Fruit fly (Drosophila melanogaster) whole organism, embryonic: ENCODE results near the gene MESR6.

Experiments
- B-H1 ChIP-seq: fragments of 200-800 bp; sonication (Bioruptor generic); IDR thresholded peaks from 3 replicates; pipeline ENCODE4 v1.3.6; 2022; ENCODE audit warnings: missing biosample characterization, missing genetic modification characterization
- Bgb ChIP-seq: fragments of 200-800 bp; sonication (Bioruptor generic); IDR thresholded peaks from 2 replicates; pipeline ENCODE4 v1.3.6; 2022; ENCODE audit warnings: missing biosample characterization, missing genetic modification characterization; ENCODE audit not compliant: partially characterized antibody
- BtbVII ChIP-seq: fragments of 200-800 bp; sonication (Bioruptor generic); optimal IDR thresholded peaks from 3 replicates; lab custom pipeline; 2017; ENCODE audit warnings: missing biosample characterization, mild to moderate bottlenecking, missing genetic modification characterization
- CG10431 ChIP-seq: fragments of 200-800 bp; sonication (Bioruptor generic); optimal IDR thresholded peaks from 3 replicates; lab custom pipeline; 2018; ENCODE audit warnings: missing biosample characterization, mild to moderate bottlenecking, missing genetic modification characterization
- CG10543 ChIP-seq: fragments of 200-800 bp; sonication (Bioruptor generic); optimal IDR thresholded peaks from 3 replicates; lab custom pipeline; 2017; ENCODE audit warnings: missing biosample characterization, mild to moderate bottlenecking, missing genetic modification characterization, moderate library complexity
- CG13894 ChIP-seq: fragments of 200-800 bp; sonication (Bioruptor generic); optimal IDR thresholded peaks from 3 replicates; lab custom pipeline; 2018; ENCODE audit warnings: missing biosample characterization, mild to moderate bottlenecking, missing genetic modification characterization, moderate library complexity
- CG14860 ChIP-seq: fragments of 200-800 bp; sonication (Bioruptor generic); IDR thresholded peaks from 3 replicates; pipeline ENCODE4 v1.3.6; 2022; ENCODE audit warnings: missing biosample characterization, missing genetic modification characterization; ENCODE audit not compliant: partially characterized antibody
- CG15073 ChIP-seq: fragments of 200-800 bp; sonication (Bioruptor generic); optimal IDR thresholded peaks from 2 replicates; lab custom pipeline; 2016; ENCODE audit warnings: missing biosample characterization, missing genetic modification characterization
- CG32532 ChIP-seq: fragments of 200-800 bp; sonication (Bioruptor generic); IDR thresholded peaks from 2 replicates; pipeline ENCODE4 v1.3.6; 2022; ENCODE audit warnings: missing biosample characterization, missing genetic modification characterization
- CG32767 ChIP-seq: fragments of 200-800 bp; sonication (Bioruptor generic); IDR thresholded peaks from 2 replicates; pipeline ENCODE4 v1.3.6; 2022; ENCODE audit warnings: missing biosample characterization, missing genetic modification characterization
- CG3838 ChIP-seq: fragments of 200-800 bp; sonication (Bioruptor generic); optimal IDR thresholded peaks from 3 replicates; lab custom pipeline; 2016; ENCODE audit warnings: missing biosample characterization, missing genetic modification characterization
- CG4328 ChIP-seq: fragments of 200-800 bp; sonication (Bioruptor generic); optimal IDR thresholded peaks from 3 replicates; lab custom pipeline; 2017; ENCODE audit warnings: missing biosample characterization, missing genetic modification reagents, missing genetic modification characterization
- CG5953 ChIP-seq: fragments of 200-800 bp; sonication (Bioruptor generic); IDR thresholded peaks from 2 replicates; pipeline ENCODE4 v1.3.6; 2022; ENCODE audit warnings: missing biosample characterization, missing genetic modification characterization
- CG6813 ChIP-seq: fragments of 200-800 bp; sonication (Bioruptor generic); optimal IDR thresholded peaks from 2 replicates; lab custom pipeline; 2017; ENCODE audit warnings: missing biosample characterization, missing genetic modification characterization, mild to moderate bottlenecking, moderate library complexity, missing genetic modification reagents
- CG7372 ChIP-seq: fragments of 200-800 bp; sonication (Bioruptor generic); IDR thresholded peaks from 2 replicates; pipeline ENCODE4 v1.3.6; 2022; ENCODE audit warnings: missing biosample characterization, missing genetic modification characterization
- CG7987 ChIP-seq: fragments of 200-800 bp; sonication (Bioruptor generic); optimal IDR thresholded peaks from 2 replicates; lab custom pipeline; 2018; ENCODE audit warnings: missing biosample characterization, mild to moderate bottlenecking, missing genetic modification characterization, moderate library complexity
- CG8359 ChIP-seq: fragments of 200-800 bp; sonication (Bioruptor generic); optimal IDR thresholded peaks from 2 replicates; lab custom pipeline; 2017; ENCODE audit warnings: missing biosample characterization, mild to moderate bottlenecking, missing genetic modification characterization, borderline replicate concordance
- CG9932 ChIP-seq: fragments of 200-800 bp; sonication (Bioruptor generic); IDR thresholded peaks from 2 replicates; pipeline ENCODE4 v1.3.6; 2022; ENCODE audit warnings: missing biosample characterization, missing genetic modification characterization
- CkIIα-i1 ChIP-seq: fragments of 200-800 bp; sonication (Bioruptor generic); IDR thresholded peaks from 2 replicates; pipeline ENCODE4 v1.3.6; 2022; ENCODE audit warnings: missing biosample characterization, missing genetic modification characterization
- D19B ChIP-seq: fragments of 200-800 bp; sonication (Bioruptor generic); optimal IDR thresholded peaks from 2 replicates; lab custom pipeline; 2017; ENCODE audit warnings: missing biosample characterization, mild to moderate bottlenecking, missing genetic modification characterization
- E2f1 ChIP-seq: fragments of 200-800 bp; sonication (Bioruptor generic); IDR thresholded peaks from 2 replicates; pipeline ENCODE4 v1.3.6; 2022; ENCODE audit warnings: missing biosample characterization, missing genetic modification characterization
- Fer1 ChIP-seq: fragments of 200-800 bp; sonication (Bioruptor generic); optimal IDR thresholded peaks from 2 replicates; lab custom pipeline; 2017; ENCODE audit warnings: missing biosample characterization, mild to moderate bottlenecking, missing genetic modification characterization
- HLH54F ChIP-seq: fragments of 200-800 bp; sonication (Bioruptor generic); optimal IDR thresholded peaks from 3 replicates; lab custom pipeline; 2016; ENCODE audit warnings: missing biosample characterization, missing genetic modification characterization
- Hey ChIP-seq: fragments of 200-800 bp; sonication (Bioruptor generic); optimal IDR thresholded peaks from 3 replicates; lab custom pipeline; 2018; ENCODE audit warnings: missing biosample characterization, mild to moderate bottlenecking, missing genetic modification characterization
- Med ChIP-seq: fragments of 200-800 bp; sonication (Bioruptor generic); peaks from one replicate; lab custom pipeline; 2016; ENCODE audit warnings: missing biosample characterization, missing genetic modification characterization, mild to moderate bottlenecking, inconsistent platforms, moderate library complexity
- Nf-YC ChIP-seq: fragments of 200-800 bp; optimal IDR thresholded peaks from 3 replicates; lab custom pipeline; 2019; ENCODE audit warnings: missing biosample characterization, mild to moderate bottlenecking, missing genetic modification characterization, moderate library complexity
- Opbp ChIP-seq: fragments of 200-800 bp; sonication (Bioruptor generic); IDR thresholded peaks from 3 replicates; pipeline ENCODE4 v1.3.6; 2022; ENCODE audit warnings: missing biosample characterization, missing genetic modification characterization; ENCODE audit not compliant: partially characterized antibody
- Rx ChIP-seq: fragments of 200-800 bp; sonication (Bioruptor generic); IDR thresholded peaks from 2 replicates; pipeline ENCODE4 v1.3.6; 2022; ENCODE audit warnings: missing biosample characterization, missing genetic modification characterization
- ap ChIP-seq: fragments of 200-800 bp; sonication (Bioruptor generic); IDR thresholded peaks from 2 replicates; pipeline ENCODE4 v1.3.6; 2022; ENCODE audit warnings: missing biosample characterization, missing genetic modification characterization
- btn ChIP-seq: fragments of 200-800 bp; sonication (Bioruptor generic); optimal IDR thresholded peaks from 2 replicates; lab custom pipeline; 2016; ENCODE audit warnings: missing biosample characterization, missing genetic modification characterization
- cg ChIP-seq: fragments of 200-800 bp; sonication (Bioruptor generic); optimal IDR thresholded peaks from 3 replicates; lab custom pipeline; 2019; ENCODE audit warnings: missing biosample characterization, mild to moderate bottlenecking, missing genetic modification characterization, moderate library complexity
- chinmo ChIP-seq: fragments of 200-800 bp; sonication (Bioruptor generic); IDR thresholded peaks from 4 replicates; pipeline ENCODE4 v1.3.6; 2022; ENCODE audit warnings: missing biosample characterization, missing genetic modification characterization; ENCODE audit not compliant: partially characterized antibody
- crol ChIP-seq: fragments of 200-800 bp; sonication (Bioruptor generic); IDR thresholded peaks from 2 replicates; pipeline ENCODE4 v1.3.6; 2022; ENCODE audit warnings: missing biosample characterization, missing genetic modification characterization
- danr ChIP-seq: fragments of 200-800 bp; sonication (Bioruptor generic); IDR thresholded peaks from 2 replicates; pipeline ENCODE4 v1.3.6; 2022; ENCODE audit warnings: missing biosample characterization, missing genetic modification characterization
- dmrt99B ChIP-seq: fragments of 200-800 bp; sonication (Bioruptor generic); optimal IDR thresholded peaks from 2 replicates; lab custom pipeline; 2018; ENCODE audit warnings: missing biosample characterization, mild to moderate bottlenecking, missing genetic modification characterization, moderate library complexity
- exex ChIP-seq: fragments of 200-800 bp; sonication (Bioruptor generic); optimal IDR thresholded peaks from 4 replicates; lab custom pipeline; 2018; ENCODE audit warnings: missing biosample characterization, mild to moderate bottlenecking, missing genetic modification characterization, moderate library complexity
- ftz-f1 ChIP-seq: fragments of 200-800 bp; sonication (Bioruptor generic); optimal IDR thresholded peaks from 2 replicates; lab custom pipeline; 2016; ENCODE audit warnings: missing biosample characterization, missing genetic modification characterization
- hbn ChIP-seq: fragments of 200-800 bp; sonication (Bioruptor generic); IDR thresholded peaks from 2 replicates; pipeline ENCODE4 v1.3.6; 2022; ENCODE audit warnings: missing biosample characterization, missing genetic modification characterization; ENCODE audit not compliant: partially characterized antibody
- kah ChIP-seq: fragments of 200-800 bp; sonication (Bioruptor generic); optimal IDR thresholded peaks from 2 replicates; lab custom pipeline; 2018; ENCODE audit warnings: missing biosample characterization, mild to moderate bottlenecking, missing genetic modification characterization
- ken ChIP-seq: fragments of 200-800 bp; sonication (Bioruptor generic); IDR thresholded peaks from 3 replicates; pipeline ENCODE4 v1.3.6; 2022; ENCODE audit warnings: missing biosample characterization, missing genetic modification characterization
- kni ChIP-seq: fragments of 200-800 bp; sonication (Bioruptor generic); optimal IDR thresholded peaks from 3 replicates; lab custom pipeline; 2017; ENCODE audit warnings: mild to moderate bottlenecking, missing biosample characterization, missing genetic modification reagents, missing genetic modification characterization
- nau ChIP-seq: fragments of 200-800 bp; sonication (Bioruptor generic); optimal IDR thresholded peaks from 3 replicates; lab custom pipeline; 2017; ENCODE audit warnings: missing biosample characterization, mild to moderate bottlenecking, missing genetic modification characterization, missing genetic modification reagents
- pfk ChIP-seq: fragments of 200-800 bp; sonication (Bioruptor generic); optimal IDR thresholded peaks from 2 replicates; lab custom pipeline; 2018; ENCODE audit warnings: missing biosample characterization, mild to moderate bottlenecking, missing genetic modification characterization, moderate library complexity
- pros ChIP-seq: fragments of 200-800 bp; sonication (Bioruptor generic); optimal IDR thresholded peaks from 3 replicates; lab custom pipeline; 2019; ENCODE audit warnings: missing biosample characterization, mild to moderate bottlenecking, missing genetic modification characterization, moderate library complexity
- ro ChIP-seq: fragments of 200-800 bp; sonication (Bioruptor generic); IDR thresholded peaks from 2 replicates; pipeline ENCODE4 v1.3.6; 2022; ENCODE audit warnings: missing biosample characterization, missing genetic modification characterization
- slou ChIP-seq: fragments of 200-800 bp; sonication (Bioruptor generic); optimal IDR thresholded peaks from 3 replicates; lab custom pipeline; 2016; ENCODE audit warnings: missing biosample characterization, missing genetic modification characterization
- ttk ChIP-seq: fragments of 200-800 bp; sonication (Bioruptor generic); IDR thresholded peaks from 2 replicates; pipeline ENCODE4 v2.1.2; 2022; ENCODE audit warnings: missing biosample characterization, missing genetic modification characterization
- twi ChIP-seq: fragments of 200-800 bp; optimal IDR thresholded peaks from 2 replicates; lab custom pipeline; 2019; ENCODE audit warnings: missing biosample characterization, mild to moderate bottlenecking, missing genetic modification characterization, moderate library complexity
- vvl ChIP-seq: fragments of 200-800 bp; sonication (Bioruptor generic); IDR thresholded peaks from 2 replicates; pipeline ENCODE4 v1.3.6; 2022; ENCODE audit warnings: missing biosample characterization, missing genetic modification characterization

The MESR6 gene

DNA sequence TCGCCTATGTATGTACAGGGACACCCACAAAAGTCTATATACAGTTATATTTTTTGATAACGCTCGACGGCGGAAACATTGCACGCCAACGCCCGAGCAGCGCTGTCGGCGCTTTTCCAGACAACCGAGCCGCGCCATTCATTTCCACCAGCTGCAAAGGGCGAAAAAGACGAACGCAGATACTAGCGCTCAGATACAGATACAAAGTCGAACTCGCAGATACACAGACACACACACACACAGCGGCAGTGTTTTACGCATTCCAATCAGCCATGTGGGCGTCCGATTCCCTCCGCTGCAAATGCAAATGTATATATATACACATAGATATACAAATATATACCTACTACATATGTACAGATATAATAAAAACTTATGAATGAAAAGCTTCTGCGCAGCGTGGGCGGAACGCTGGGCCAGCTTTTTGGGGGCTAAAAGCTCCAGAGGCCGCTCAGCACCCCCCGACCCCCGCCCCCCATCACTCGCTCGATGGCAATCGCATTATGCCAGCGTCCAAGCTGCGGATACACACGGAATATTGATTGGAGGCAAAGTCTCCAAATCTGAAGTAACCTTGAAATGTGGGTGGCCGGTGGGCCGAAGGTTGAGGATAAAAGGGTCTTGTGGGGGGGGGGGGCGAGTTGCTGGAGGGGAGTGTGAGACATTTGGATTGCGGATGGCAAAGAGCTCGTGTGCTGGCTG, 896 bp upstream of the MESR6 start (continued):
- peak; percentile 31 for TF ChIP-seq Nf-YC
- TF ChIP-seq CG7372 (GFP tag; lab: Robert Waterston, UW) = no peak
- peak; percentile 4 for TF ChIP-seq kah
- peak; percentile 17 for TF ChIP-seq exex (tag; lab: Kevin White, UChicago)
- TF ChIP-seq ap (GFP tag; lab: Robert Waterston, UW) = no peak
- TF ChIP-seq hbn (GFP tag; lab: Robert Waterston, UW) = 0 out of 2 replicates have a peak, but pooled peaks have one; percentile 30
- peak; percentile 63 for TF ChIP-seq CG13894 (tag; lab: Kevin White, UChicago)
- no peak for TF ChIP-seq CG8359 (GFP tag; lab: Kevin White, UChicago)
- TF ChIP-seq vvl (GFP tag; lab: Robert Waterston, UW) = peak; percentile 78; the same call in 1 of the 2 replicates
- TF ChIP-seq Bgb (GFP tag; lab: Robert Waterston, UW) = peak; percentile 27; the same call in 1 of the 2 replicates
- peak; percentile 14 for TF ChIP-seq Fer1 (GFP tag; lab: Kevin White, UChicago)
- TF ChIP-seq CG4328 = peak; percentile 37
- no peak for TF ChIP-seq CG3838 (GFP tag; lab: Kevin White, UChicago)
- TF ChIP-seq ttk (GFP tag; lab: Robert Waterston, UW) = peak; percentile 50; the same call in 1 of the 2 replicates
- peak; percentile 72 for TF ChIP-seq Med (GFP tag; lab: Kevin White, UChicago)
- no peak for TF ChIP-seq D19B
- TF ChIP-seq CG10543 (GFP tag; lab: Kevin White, UChicago) = peak; percentile 87
- TF ChIP-seq twi (tag; lab: Kevin White, UChicago) = peak; percentile 7
- 0 out of 3 replicates have a peak, but pooled peaks have one; percentile 25 for TF ChIP-seq ken
- TF ChIP-seq kni (GFP tag; lab: Kevin White, UChicago) = peak; percentile 42
- peak; percentile 98 for TF ChIP-seq ftz-f1 (GFP tag; lab: Kevin White, UChicago)
- no peak for TF ChIP-seq ro
- TF ChIP-seq btn = no peak
- TF ChIP-seq CG5953 (GFP tag; lab: Robert Waterston, UW) = peak; percentile 40; the same call in 1 of the 2 replicates
- TF ChIP-seq pros = peak; percentile 3
- no peak for TF ChIP-seq Rx
- no peak for TF ChIP-seq dmrt99B (tag; lab: Kevin White, UChicago)
- TF ChIP-seq BtbVII = no peak
- TF ChIP-seq slou (GFP tag; lab: Kevin White, UChicago) = no peak
- TF ChIP-seq CG32767 (GFP tag; lab: Robert Waterston, UW) = peak; percentile 85
- TF ChIP-seq Hey (tag; lab: Kevin White, UChicago) = peak; percentile 11
- TF ChIP-seq B-H1 (GFP tag; lab: Robert Waterston, UW) = no peak
- peak; percentile 17 for TF ChIP-seq nau (GFP tag; lab: Kevin White, UChicago)
- TF ChIP-seq CG6813 (GFP tag; lab: Kevin White, UChicago) = no peak
- no peak for TF ChIP-seq E2f1 (GFP tag; lab: Robert Waterston, UW)
- peak; percentile 4 for TF ChIP-seq CG10431 (GFP tag; lab: Kevin White, UChicago)
- TF ChIP-seq CG9932 = peak; percentile 45
- TF ChIP-seq chinmo (GFP tag; lab: Robert Waterston, UW) = peak; percentile 99
- peak; percentile 85 for TF ChIP-seq cg (GFP tag; lab: Kevin White, UChicago)
- TF ChIP-seq CG7987 (GFP tag; lab: Kevin White, UChicago) = peak; percentile 32
- TF ChIP-seq CG32532 (GFP tag; lab: Robert Waterston, UW) = peak; percentile 51; the same call in 1 of the 2 replicates
- peak; percentile 98 for TF ChIP-seq crol (GFP tag; lab: Robert Waterston, UW)
- no peak for TF ChIP-seq CkIIα-i1
- TF ChIP-seq CG15073 = no peak
- 0 out of 3 replicates have a peak, but pooled peaks have one; percentile 20 for TF ChIP-seq CG14860 (GFP tag; lab: Robert Waterston, UW)
- no peak for TF ChIP-seq danr (GFP tag; lab: Robert Waterston, UW)
- no peak for TF ChIP-seq HLH54F (GFP tag; lab: Kevin White, UChicago)
- TF ChIP-seq Opbp = 0 out of 3 replicates have a peak, but pooled peaks have one; percentile 41
- TF ChIP-seq pfk (GFP tag; lab: Kevin White, UChicago) = no peak
